Worm (Caenorhabditis elegans) whole organism, early embryonic: ENCODE measurements around the gene mboa-1.
"Not testable (repeated sequence)": the region's sequence is repeated elsewhere in the genome, so short reads cannot be mapped to it uniquely, and the experiment has no call there.

Experiments
- aly-1 ChIP-seq: sonication (generic microtip); optimal IDR thresholded peaks from 2 replicates; lab custom pipeline; 2016; ENCODE audit warnings: missing genetic modification characterization, missing compliant biosample characterization
- ama-1 ChIP-seq: fragments of 150-350 bp; optimal IDR thresholded peaks from 2 replicates; lab custom pipeline; 2014
- ceh-13 ChIP-seq: fragments of 200-800 bp; sonication (Bioruptor generic); optimal IDR thresholded peaks from 2 replicates; lab custom pipeline; 2018; ENCODE audit warnings: mild to moderate bottlenecking, missing genetic modification characterization, missing compliant biosample characterization
- flt-1 ChIP-seq: fragments of 200-800 bp; sonication (Bioruptor generic); IDR thresholded peaks from 2 replicates; pipeline ENCODE4 v1.3.6; 2022; ENCODE audit warnings: missing genetic modification characterization, missing compliant biosample characterization
- hmbx-1 ChIP-seq: sonication (generic microtip); optimal IDR thresholded peaks from 2 replicates; lab custom pipeline; 2016; ENCODE audit warnings: mild to moderate bottlenecking, missing genetic modification characterization, missing compliant biosample characterization
- hnd-1 ChIP-seq: sonication (generic microtip); optimal IDR thresholded peaks from 2 replicates; lab custom pipeline; 2016; ENCODE audit warnings: missing genetic modification characterization, missing compliant biosample characterization
- pes-1 ChIP-seq: fragments of 200-800 bp; sonication (Bioruptor generic); IDR thresholded peaks from 2 replicates; pipeline ENCODE4 v1.3.6; 2022; ENCODE audit warnings: missing genetic modification reagents, missing genetic modification characterization, missing compliant biosample characterization
- scrt-1 ChIP-seq: fragments of 200-800 bp; sonication (Bioruptor generic); IDR thresholded peaks from 2 replicates; pipeline ENCODE4 v1.3.6; 2022; ENCODE audit warnings: missing genetic modification characterization, missing compliant biosample characterization
- sea-1 ChIP-seq: fragments of 200-800 bp; sonication (Bioruptor generic); conservative IDR thresholded peaks from 2 replicates; pipeline ENCODE4 v1.3.6; 2022; ENCODE audit warnings: missing genetic modification characterization, missing compliant biosample characterization
- tra-4 ChIP-seq: sonication (generic microtip); optimal IDR thresholded peaks from 2 replicates; lab custom pipeline; 2017; ENCODE audit warnings: missing genetic modification characterization, missing compliant biosample characterization

DNA sequence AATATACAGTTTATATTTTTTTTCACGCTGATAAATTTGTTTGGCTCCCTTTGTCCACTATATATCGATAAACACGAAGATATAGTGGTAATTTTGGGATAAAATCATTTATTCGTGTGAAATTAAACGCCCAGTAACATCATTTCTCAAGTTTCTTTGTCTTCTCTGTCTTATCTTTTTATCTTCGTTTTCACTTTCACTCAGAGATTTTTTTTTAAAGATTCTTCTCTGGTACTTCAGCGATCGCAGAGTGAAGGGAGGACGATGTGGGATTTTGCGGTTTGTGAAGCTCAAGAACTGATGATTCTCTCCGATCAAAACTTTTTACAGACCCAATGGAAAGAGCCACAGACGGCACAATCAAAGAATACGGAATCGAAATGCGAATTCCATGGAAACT is 31.8 kb downstream of the mboa-1 start, which contains the start of gene T27A8.3:
- not testable (repeated sequence) for TF ChIP-seq hnd-1 (tag; lab: Kevin White, UChicago); sea-1 (GFP tag; lab: Robert Waterston, UW); ama-1 (lab: Kevin White, UChicago); aly-1; tra-4 (tag; lab: Kevin White, UChicago); flt-1 (GFP tag; lab: Robert Waterston, UW); pes-1; scrt-1 (GFP tag; lab: Robert Waterston, UW); hmbx-1 (tag; lab: Kevin White, UChicago); ceh-13 (GFP tag; lab: Kevin White, UChicago)
